Worm (Caenorhabditis elegans): ENCODE results near the gene pals-37.

- no peak for TF ChIP-seq unc-62 (GFP tag; optimal IDR thresholded peaks at IDR 0.05)
- no peak for TF ChIP-seq lin-39 (tag; optimal IDR thresholded peaks at IDR 0.05)
- TF ChIP-seq ceh-82 (tag; optimal IDR thresholded peaks at IDR 0.05), result no peak
- TF ChIP-seq ama-1 (optimal IDR thresholded peaks at IDR 0.05), result no peak
- TF ChIP-seq snpc-4 (tag; optimal IDR thresholded peaks at IDR 0.05), result no peak
- no peak for TF ChIP-seq nhr-77 (tag; optimal IDR thresholded peaks at IDR 0.05)
- no peak for TF ChIP-seq unc-39 (tag; optimal IDR thresholded peaks at IDR 0.05)
- no peak for TF ChIP-seq dmd-4 (tag; optimal IDR thresholded peaks at IDR 0.05)
- no peak for TF ChIP-seq lin-13 (GFP tag; optimal IDR thresholded peaks at IDR 0.05)
- TF ChIP-seq nhr-11 (tag; optimal IDR thresholded peaks at IDR 0.05), result no peak
These were observed 29.4 kb downstream of the pals-37 start, which contains the start of gene cdr-7 for ce11 chrV:12411909-12412308.

Data from whole organism, L2 larva.